Worm (Caenorhabditis elegans) whole organism, L4 larva: ENCODE data around the gene Y39A3B.8.

Source experiments
- hif-1 ChIP-seq, 2 experiments: sonication (generic microtip); optimal IDR thresholded peaks; 2 replicates each; lab custom pipeline; 2016 to 2017; ENCODE audit warnings: missing compliant biosample characterization in 2 of 2, missing genetic modification characterization in 2 of 2, missing genetic modification reagents in 2 of 2, missing genotype in 2 of 2, mild to moderate bottlenecking in 1 of 2
- mes-2 ChIP-seq: sonication (generic microtip); optimal IDR thresholded peaks from 2 replicates; lab custom pipeline; 2016; ENCODE audit warnings: missing genotype, mild to moderate bottlenecking, missing genetic modification characterization, missing compliant biosample characterization; ENCODE audit not compliant: poor library complexity, severe bottlenecking

DNA sequence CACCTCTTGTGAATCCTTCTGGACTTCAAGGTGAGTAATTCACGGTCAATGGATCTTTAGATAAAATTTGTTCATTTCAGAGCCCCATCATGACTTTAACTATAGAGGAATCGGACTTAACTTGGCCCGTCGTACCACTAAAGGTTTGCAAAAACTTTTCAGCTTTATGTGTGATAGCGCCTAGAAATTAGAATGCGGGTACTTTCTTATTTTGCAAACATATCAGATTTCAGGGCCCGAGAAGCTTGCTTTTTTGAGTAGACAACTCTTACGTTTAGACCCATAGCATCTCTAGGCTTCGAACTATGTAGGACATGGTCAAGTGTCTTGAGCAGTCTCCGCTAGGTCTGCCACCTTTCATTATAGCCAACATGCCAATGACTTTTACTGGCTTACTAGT, 10.4 kb upstream of the Y39A3B.8 start:
- no peak for TF ChIP-seq mes-2
- no peak for TF ChIP-seq hif-1 (tag; optimal IDR thresholded peaks at IDR 0.05; lab: Kevin White, UChicago)
